Fruit fly (Drosophila melanogaster) S2 (cell line): ENCODE data around the gene sowah.

Experiments
- CG8478 ChIP-seq: fragments of >200 bp; optimal IDR thresholded peaks from 2 replicates; lab custom pipeline; 2018
- CTCF ChIP-seq, 2 experiments: fragments of >200 bp; optimal IDR thresholded peaks; 2 replicates each; lab custom pipeline; 2018

DNA sequence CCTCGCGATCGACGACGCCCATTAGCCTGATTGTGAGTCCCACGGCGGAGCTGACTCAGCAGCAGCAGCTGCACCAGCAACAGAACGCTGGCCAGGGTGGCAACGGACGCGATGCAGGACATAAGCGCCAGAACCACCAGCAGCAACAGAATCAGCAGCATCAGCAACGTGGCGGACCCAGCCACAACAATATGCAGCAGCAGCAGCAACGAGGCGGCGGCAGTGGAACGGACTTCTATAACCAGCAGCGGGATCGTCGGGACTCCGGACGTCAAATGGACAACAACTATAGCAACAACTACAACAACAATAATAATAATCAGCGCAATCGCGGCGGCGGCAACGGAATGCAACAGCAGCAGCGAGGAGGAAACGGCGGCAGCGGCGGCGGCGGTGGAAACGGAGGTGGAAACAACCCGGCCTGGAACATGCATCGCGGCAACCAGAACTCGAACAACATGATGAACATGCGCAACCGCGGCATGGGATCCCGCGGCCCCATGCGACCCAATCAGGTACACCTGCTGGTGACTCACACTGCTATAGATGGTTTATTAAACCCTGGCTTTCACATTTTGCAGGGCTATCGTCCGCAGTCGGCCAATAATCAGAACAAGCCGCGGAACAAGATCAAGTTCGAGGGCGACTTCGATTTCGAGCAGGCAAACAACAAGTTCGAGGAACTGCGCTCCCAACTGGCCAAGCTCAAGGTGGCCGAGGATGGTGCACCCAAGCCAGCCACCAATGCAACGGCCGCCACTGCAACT, 54.7 kb downstream of the sowah start:
- TF ChIP-seq CTCF (optimal IDR thresholded peaks at IDR 0.05; lab: Kevin White, UChicago) (no peak), CG8478 (no peak)
